Fruit fly (Drosophila melanogaster): ENCODE results near the gene bbg.

dm6 chr3L:14408734-14409133, 127.3 kb downstream of the bbg start:
- TF ChIP-seq OdsH (GFP tag; optimal IDR thresholded peaks at IDR 0.05), result no peak
- no peak for TF ChIP-seq net (GFP tag; optimal IDR thresholded peaks at IDR 0.05)
- no peak for TF ChIP-seq Ets96B (tag; optimal IDR thresholded peaks at IDR 0.05)
- no peak for TF ChIP-seq vri (GFP tag; optimal IDR thresholded peaks at IDR 0.05)
- TF ChIP-seq CG11762 (GFP tag; optimal IDR thresholded peaks at IDR 0.05; ENCODE audit: insufficient read depth), result no peak
- TF ChIP-seq Lpt (GFP tag; optimal IDR thresholded peaks at IDR 0.05), result no peak

Data from whole organism, prepupa.